Worm (Caenorhabditis elegans): ENCODE data around the gene Y53C12A.3.

ce11 chrII:9725056-9725455 lies 19.0 kb upstream of the Y53C12A.3 start:
- TF ChIP-seq him-1 (tag; optimal IDR thresholded peaks at IDR 0.05) (no peak), dao-5 (tag; optimal IDR thresholded peaks at IDR 0.05) (no peak)
